Fruit fly (Drosophila melanogaster) whole organism, wandering third instar larva: Measurements from ENCODE around the gene Os-C.

Experiments
- Abd-B ChIP-seq: fragments of >200 bp; optimal IDR thresholded peaks from 2 replicates; lab custom pipeline; 2017; ENCODE audit warnings: missing biosample characterization, missing genetic modification characterization
- CG9705 ChIP-seq: fragments of 200-800 bp; sonication (Bioruptor generic); optimal IDR thresholded peaks from 2 replicates; lab custom pipeline; 2018; ENCODE audit warnings: missing biosample characterization, mild to moderate bottlenecking, missing genetic modification characterization
- CrebA ChIP-seq: fragments of 200-800 bp; sonication (Bioruptor generic); optimal IDR thresholded peaks from 2 replicates; lab custom pipeline; 2016; ENCODE audit warnings: missing biosample characterization, mild to moderate bottlenecking, missing genetic modification characterization, borderline replicate concordance
- Dif ChIP-seq: fragments of 200-275, 200-300 bp; sonication (Bioruptor generic); optimal IDR thresholded peaks from 2 replicates; lab custom pipeline; 2018; ENCODE audit warnings: missing biosample characterization, missing genetic modification characterization; ENCODE audit not compliant: partially characterized antibody
- GATAd ChIP-seq: sonication (Bioruptor generic); optimal IDR thresholded peaks from 2 replicates; lab custom pipeline; 2016; ENCODE audit warnings: missing biosample characterization, missing genetic modification characterization
- HLH106 ChIP-seq: fragments of 200-800 bp; optimal IDR thresholded peaks from 3 replicates; lab custom pipeline; 2019; ENCODE audit warnings: missing biosample characterization, mild to moderate bottlenecking, missing genetic modification characterization, moderate library complexity
- Hnf4 ChIP-seq: fragments of 200-800 bp; sonication (Bioruptor generic); optimal IDR thresholded peaks from 2 replicates; lab custom pipeline; 2016; ENCODE audit warnings: missing biosample characterization, mild to moderate bottlenecking, missing genetic modification characterization
- Hr78 ChIP-seq: fragments of >200 bp; optimal IDR thresholded peaks from 2 replicates; lab custom pipeline; 2017; ENCODE audit warnings: missing biosample characterization, missing genetic modification characterization
- Hr83 ChIP-seq: fragments of 200-300 bp; sonication (Bioruptor generic); optimal IDR thresholded peaks from 2 replicates; lab custom pipeline; 2016; ENCODE audit warnings: missing biosample characterization, mild to moderate bottlenecking, missing genetic modification characterization, moderate library complexity; ENCODE audit not compliant: poor library complexity, severe bottlenecking
- Jra ChIP-seq: sonication (Bioruptor generic); optimal IDR thresholded peaks from 2 replicates; lab custom pipeline; 2016; ENCODE audit warnings: missing biosample characterization, missing genetic modification characterization
- Mio ChIP-seq: sonication (Bioruptor generic); optimal IDR thresholded peaks from 2 replicates; lab custom pipeline; 2016; ENCODE audit warnings: missing biosample characterization, missing genetic modification characterization
- Myc ChIP-seq: fragments of >200 bp; optimal IDR thresholded peaks from 2 replicates; lab custom pipeline; 2017
- N ChIP-seq: fragments of >200 bp; optimal IDR thresholded peaks from 2 replicates; lab custom pipeline; 2018; ENCODE audit warnings: missing biosample characterization, missing external identifiers, missing genetic modification characterization
- OdsH ChIP-seq: fragments of 200-800 bp; sonication (Bioruptor generic); optimal IDR thresholded peaks from 2 replicates; lab custom pipeline; 2016; ENCODE audit warnings: missing biosample characterization, mild to moderate bottlenecking, missing genetic modification characterization
- Rel ChIP-seq, 2 experiments: fragments of 200-800 bp; sonication (Bioruptor generic) in 1 of 2; optimal IDR thresholded peaks; 2 replicates in 1 of 2; 3 replicates in 1 of 2; lab custom pipeline; 2016 to 2019; ENCODE audit warnings: mild to moderate bottlenecking in 2 of 2, missing biosample characterization in 2 of 2, missing genetic modification characterization in 2 of 2, moderate library complexity in 1 of 2
- Sp1 ChIP-seq: fragments of 200-800 bp; sonication (Bioruptor generic); optimal IDR thresholded peaks from 3 replicates; lab custom pipeline; 2019; ENCODE audit warnings: missing biosample characterization, mild to moderate bottlenecking, missing genetic modification characterization, moderate library complexity
- Vsx2 ChIP-seq: fragments of 200-300, 225-300 bp; sonication (Bioruptor generic); optimal IDR thresholded peaks from 2 replicates; lab custom pipeline; 2018; ENCODE audit warnings: missing biosample characterization, missing genetic modification characterization; ENCODE audit not compliant: partially characterized antibody
- br ChIP-seq: fragments of 200-800 bp; sonication (Bioruptor generic); optimal IDR thresholded peaks from 2 replicates; lab custom pipeline; 2016; ENCODE audit warnings: missing biosample characterization, missing genetic modification characterization
- brk ChIP-seq: fragments of 200-800 bp; sonication (Bioruptor generic); optimal IDR thresholded peaks from 2 replicates; lab custom pipeline; 2016; ENCODE audit warnings: missing biosample characterization, mild to moderate bottlenecking, missing genetic modification characterization
- dl ChIP-seq, 2 experiments: fragments of 175-275, 200-275 bp in 1 of 2; fragments of 200-275 bp in 1 of 2; sonication (Bioruptor generic); optimal IDR thresholded peaks; lab custom pipeline; 2018; ENCODE audit warnings: mild to moderate bottlenecking in 2 of 2, missing biosample characterization in 2 of 2, missing genetic modification characterization in 2 of 2, moderate library complexity in 2 of 2; ENCODE audit not compliant: partially characterized antibody in 2 of 2, insufficient read depth in 1 of 2
- dmrt93B ChIP-seq: fragments of 200-800 bp; sonication (Bioruptor generic); optimal IDR thresholded peaks from 2 replicates; lab custom pipeline; 2018; ENCODE audit warnings: missing biosample characterization, mild to moderate bottlenecking, missing genetic modification characterization
- dsf ChIP-seq: sonication (Bioruptor generic); optimal IDR thresholded peaks from 2 replicates; lab custom pipeline; 2016; ENCODE audit warnings: missing biosample characterization, missing genetic modification characterization, borderline replicate concordance
- ey ChIP-seq: fragments of 200-800 bp; sonication (Bioruptor generic); optimal IDR thresholded peaks from 2 replicates; lab custom pipeline; 2016; ENCODE audit warnings: missing biosample characterization, missing genetic modification characterization
- foxo ChIP-seq, 2 experiments: fragments of 200-800 bp; sonication (Bioruptor generic); optimal IDR thresholded peaks; 2 replicates in 1 of 2; 3 replicates in 1 of 2; lab custom pipeline; 2016 to 2017; ENCODE audit warnings: missing biosample characterization in 2 of 2, missing genetic modification characterization in 2 of 2
- fru ChIP-seq: fragments of 200-800 bp; sonication (Bioruptor generic); optimal IDR thresholded peaks from 3 replicates; lab custom pipeline; 2016; ENCODE audit warnings: missing biosample characterization, mild to moderate bottlenecking, missing genetic modification characterization
- h ChIP-seq: fragments of 200-800 bp; sonication (Bioruptor generic); optimal IDR thresholded peaks from 3 replicates; lab custom pipeline; 2016; ENCODE audit warnings: missing biosample characterization, mild to moderate bottlenecking, missing genetic modification characterization
- jim ChIP-seq: fragments of 175-275, 200-325 bp; sonication (Bioruptor generic); optimal IDR thresholded peaks from 2 replicates; lab custom pipeline; 2016; ENCODE audit warnings: missing biosample characterization, mild to moderate bottlenecking, missing genetic modification characterization
- lola ChIP-seq: fragments of >200 bp; optimal IDR thresholded peaks from 2 replicates; lab custom pipeline; 2017; ENCODE audit warnings: missing biosample characterization, missing genetic modification characterization
- pan ChIP-seq: fragments of >200 bp; optimal IDR thresholded peaks from 2 replicates; lab custom pipeline; 2017
- psq ChIP-seq: fragments of 200-800 bp; sonication (Bioruptor generic); optimal IDR thresholded peaks from 3 replicates; lab custom pipeline; 2017; ENCODE audit warnings: missing biosample characterization, mild to moderate bottlenecking, missing genetic modification characterization, moderate library complexity
- rgr ChIP-seq: fragments of 200-800 bp; sonication (Bioruptor generic); optimal IDR thresholded peaks from 3 replicates; lab custom pipeline; 2016; ENCODE audit warnings: missing biosample characterization, mild to moderate bottlenecking, missing genetic modification characterization
- sv ChIP-seq: fragments of 200-800 bp; sonication (Bioruptor generic); optimal IDR thresholded peaks from 3 replicates; lab custom pipeline; 2016; ENCODE audit warnings: missing biosample characterization, missing genetic modification characterization
- tai ChIP-seq: sonication (Bioruptor generic); optimal IDR thresholded peaks from 2 replicates; lab custom pipeline; 2016; ENCODE audit warnings: missing biosample characterization, missing genetic modification characterization
- usp ChIP-seq: fragments of >200 bp; optimal IDR thresholded peaks from 2 replicates; lab custom pipeline; 2017; ENCODE audit warnings: missing biosample characterization, missing genetic modification characterization
- woc ChIP-seq: sonication (Bioruptor generic); optimal IDR thresholded peaks from 2 replicates; lab custom pipeline; 2016; ENCODE audit warnings: missing biosample characterization, mild to moderate bottlenecking, missing genetic modification characterization

Os-C gene

dm6 chr3R:7954477-7954876 lies 24.3 kb upstream of the Os-C start:
- no peak for TF ChIP-seq Sp1 (GFP tag; lab: Kevin White, UChicago)
- TF ChIP-seq CG9705 (GFP tag; lab: Kevin White, UChicago), result no peak
- TF ChIP-seq Hr78 (GFP tag; lab: Kevin White, UChicago), result no peak
- no peak for TF ChIP-seq rgr (GFP tag; lab: Kevin White, UChicago)
- TF ChIP-seq tai (GFP tag; lab: Kevin White, UChicago), result no peak
- no peak for TF ChIP-seq woc (GFP tag; lab: Kevin White, UChicago)
- no peak for TF ChIP-seq jim (GFP tag; lab: Kevin White, UChicago)

dm6 chr3R:7957008-7957407 lies 21.8 kb upstream of the Os-C start:
- no peak for TF ChIP-seq Mio (GFP tag; lab: Kevin White, UChicago)
- no peak for TF ChIP-seq Vsx2
- no peak for TF ChIP-seq br (GFP tag; lab: Kevin White, UChicago)
- no peak for TF ChIP-seq fru (GFP tag; lab: Kevin White, UChicago)
- no peak for TF ChIP-seq OdsH (GFP tag; lab: Kevin White, UChicago)
- TF ChIP-seq Myc (lab: Kevin White, UChicago), result no peak
- TF ChIP-seq GATAd (GFP tag; lab: Kevin White, UChicago), result no peak
- no peak for TF ChIP-seq CrebA (GFP tag; lab: Kevin White, UChicago)
- TF ChIP-seq tai (GFP tag; lab: Kevin White, UChicago), result no peak
- TF ChIP-seq woc (GFP tag; lab: Kevin White, UChicago), result no peak

dm6 chr3R:7961348-7961747 lies 17.4 kb upstream of the Os-C start:
- no peak for TF ChIP-seq Hnf4 (GFP tag; lab: Kevin White, UChicago)
- no peak for TF ChIP-seq CG9705 (GFP tag; lab: Kevin White, UChicago)
- TF ChIP-seq lola (GFP tag; lab: Kevin White, UChicago), result no peak
- TF ChIP-seq OdsH (GFP tag; lab: Kevin White, UChicago), result no peak
- TF ChIP-seq Mio (GFP tag; lab: Kevin White, UChicago), result no peak
- TF ChIP-seq psq (GFP tag; lab: Kevin White, UChicago), result no peak
- TF ChIP-seq Myc (lab: Kevin White, UChicago), result no peak
- no peak for TF ChIP-seq br (GFP tag; lab: Kevin White, UChicago)
- no peak for TF ChIP-seq woc (GFP tag; lab: Kevin White, UChicago)
- TF ChIP-seq Jra (GFP tag; lab: Kevin White, UChicago), result no peak
- TF ChIP-seq HLH106 (tag; lab: Kevin White, UChicago), result no peak
- TF ChIP-seq tai (GFP tag; lab: Kevin White, UChicago), result no peak
- TF ChIP-seq h (GFP tag; lab: Kevin White, UChicago), result no peak
- TF ChIP-seq Hr78 (GFP tag; lab: Kevin White, UChicago), result no peak
- TF ChIP-seq Hr83, result no peak
- no peak for TF ChIP-seq rgr (GFP tag; lab: Kevin White, UChicago)
- no peak for TF ChIP-seq Vsx2

- TF ChIP-seq Dif (GFP tag; lab: Kevin White, UChicago), result peak; percentile 9
- TF ChIP-seq sv, result peak; percentile 8
- TF ChIP-seq Sp1 (GFP tag; lab: Kevin White, UChicago), result peak; percentile 67
- no peak for TF ChIP-seq jim (GFP tag; lab: Kevin White, UChicago)
- peak; percentile 11 for TF ChIP-seq ey (GFP tag; lab: Kevin White, UChicago)
- TF ChIP-seq CrebA (GFP tag; lab: Kevin White, UChicago), result peak; percentile 20
- TF ChIP-seq br (GFP tag; lab: Kevin White, UChicago), result no peak
- TF ChIP-seq usp (GFP tag; lab: Kevin White, UChicago), result no peak
- TF ChIP-seq dmrt93B, result peak; percentile 61
- TF ChIP-seq Hr78 (GFP tag; lab: Kevin White, UChicago), result no peak
- TF ChIP-seq fru (GFP tag; lab: Kevin White, UChicago), result peak; percentile 45
- peak; percentile 15 for TF ChIP-seq h (GFP tag; lab: Kevin White, UChicago)
- no peak for TF ChIP-seq brk
- TF ChIP-seq tai (GFP tag; lab: Kevin White, UChicago), result no peak
- no peak for TF ChIP-seq dsf
- TF ChIP-seq dl (GFP tag; optimal IDR thresholded peaks at IDR 0.05; lab: Kevin White, UChicago; ENCODE audit: insufficient read depth in 1 of 2, partially characterized antibody in 2 of 2), result peak in 1 of 2 experiments; percentile 32
- TF ChIP-seq CG9705 (GFP tag; lab: Kevin White, UChicago), result peak; percentile 1
- TF ChIP-seq Hr83, result peak; percentile 48
- peak; percentile 11 for TF ChIP-seq Rel (GFP tag; optimal IDR thresholded peaks at IDR 0.05; lab: Kevin White, UChicago)
- no peak for TF ChIP-seq Rel (tag; optimal IDR thresholded peaks at IDR 0.05; lab: Kevin White, UChicago)
- TF ChIP-seq HLH106 (tag; lab: Kevin White, UChicago), result peak; percentile 66
- peak; percentile 39 for TF ChIP-seq rgr (GFP tag; lab: Kevin White, UChicago)
- no peak for TF ChIP-seq GATAd (GFP tag; lab: Kevin White, UChicago)
- peak; percentile 37 for TF ChIP-seq OdsH (GFP tag; lab: Kevin White, UChicago)
- TF ChIP-seq Abd-B (GFP tag; lab: Kevin White, UChicago), result no peak
- TF ChIP-seq woc (GFP tag; lab: Kevin White, UChicago), result peak; percentile 61
- TF ChIP-seq psq (GFP tag; lab: Kevin White, UChicago), result peak; percentile 61
- TF ChIP-seq N (GFP tag; lab: Kevin White, UChicago), result peak; percentile 59
- TF ChIP-seq foxo (GFP tag; optimal IDR thresholded peaks at IDR 0.05; lab: Kevin White, UChicago), result peak in 1 of 2 experiments; percentile 72
- TF ChIP-seq pan (lab: Kevin White, UChicago), result no peak
Measured at dm6 chr3R:7962778-7963494, 15.8 kb upstream of the Os-C start.
